Fruit fly (Drosophila melanogaster) whole organism, wandering third instar larva: ENCODE results near the gene CG18404.
A peak's percentile ranks its signal among the peaks of the same experiment; 100 is the strongest.

Experiments
- Abd-B ChIP-seq: fragments of >200 bp; optimal IDR thresholded peaks from 2 replicates; lab custom pipeline; 2017; ENCODE audit warnings: missing biosample characterization, missing genetic modification characterization
- CG32264 ChIP-seq: fragments of 200-800 bp; sonication (Bioruptor generic); optimal IDR thresholded peaks from 2 replicates; lab custom pipeline; 2016; ENCODE audit warnings: missing biosample characterization, missing genetic modification characterization
- CG9705 ChIP-seq: fragments of 200-800 bp; sonication (Bioruptor generic); optimal IDR thresholded peaks from 2 replicates; lab custom pipeline; 2018; ENCODE audit warnings: missing biosample characterization, mild to moderate bottlenecking, missing genetic modification characterization
- CrebA ChIP-seq: fragments of 200-800 bp; sonication (Bioruptor generic); optimal IDR thresholded peaks from 2 replicates; lab custom pipeline; 2016; ENCODE audit warnings: missing biosample characterization, mild to moderate bottlenecking, missing genetic modification characterization, borderline replicate concordance
- Dif ChIP-seq: fragments of 200-275, 200-300 bp; sonication (Bioruptor generic); optimal IDR thresholded peaks from 2 replicates; lab custom pipeline; 2018; ENCODE audit warnings: missing biosample characterization, missing genetic modification characterization; ENCODE audit not compliant: partially characterized antibody
- GATAd ChIP-seq: sonication (Bioruptor generic); optimal IDR thresholded peaks from 2 replicates; lab custom pipeline; 2016; ENCODE audit warnings: missing biosample characterization, missing genetic modification characterization
- HLH106 ChIP-seq: fragments of 200-800 bp; optimal IDR thresholded peaks from 3 replicates; lab custom pipeline; 2019; ENCODE audit warnings: missing biosample characterization, mild to moderate bottlenecking, missing genetic modification characterization, moderate library complexity
- Hnf4 ChIP-seq: fragments of 200-800 bp; sonication (Bioruptor generic); optimal IDR thresholded peaks from 2 replicates; lab custom pipeline; 2016; ENCODE audit warnings: missing biosample characterization, mild to moderate bottlenecking, missing genetic modification characterization
- Hr83 ChIP-seq: fragments of 200-300 bp; sonication (Bioruptor generic); optimal IDR thresholded peaks from 2 replicates; lab custom pipeline; 2016; ENCODE audit warnings: missing biosample characterization, mild to moderate bottlenecking, missing genetic modification characterization, moderate library complexity; ENCODE audit not compliant: poor library complexity, severe bottlenecking
- Jra ChIP-seq: sonication (Bioruptor generic); optimal IDR thresholded peaks from 2 replicates; lab custom pipeline; 2016; ENCODE audit warnings: missing biosample characterization, missing genetic modification characterization
- Mio ChIP-seq: sonication (Bioruptor generic); optimal IDR thresholded peaks from 2 replicates; lab custom pipeline; 2016; ENCODE audit warnings: missing biosample characterization, missing genetic modification characterization
- Myc ChIP-seq: fragments of >200 bp; optimal IDR thresholded peaks from 2 replicates; lab custom pipeline; 2017
- OdsH ChIP-seq: fragments of 200-800 bp; sonication (Bioruptor generic); optimal IDR thresholded peaks from 2 replicates; lab custom pipeline; 2016; ENCODE audit warnings: missing biosample characterization, mild to moderate bottlenecking, missing genetic modification characterization
- Rel ChIP-seq, 2 experiments: fragments of 200-800 bp; sonication (Bioruptor generic) in 1 of 2; optimal IDR thresholded peaks; 2 replicates in 1 of 2; 3 replicates in 1 of 2; lab custom pipeline; 2016 to 2019; ENCODE audit warnings: mild to moderate bottlenecking in 2 of 2, missing biosample characterization in 2 of 2, missing genetic modification characterization in 2 of 2, moderate library complexity in 1 of 2
- Sp1 ChIP-seq: fragments of 200-800 bp; sonication (Bioruptor generic); optimal IDR thresholded peaks from 3 replicates; lab custom pipeline; 2019; ENCODE audit warnings: missing biosample characterization, mild to moderate bottlenecking, missing genetic modification characterization, moderate library complexity
- Vsx2 ChIP-seq: fragments of 200-300, 225-300 bp; sonication (Bioruptor generic); optimal IDR thresholded peaks from 2 replicates; lab custom pipeline; 2018; ENCODE audit warnings: missing biosample characterization, missing genetic modification characterization; ENCODE audit not compliant: partially characterized antibody
- br ChIP-seq: fragments of 200-800 bp; sonication (Bioruptor generic); optimal IDR thresholded peaks from 2 replicates; lab custom pipeline; 2016; ENCODE audit warnings: missing biosample characterization, missing genetic modification characterization
- brk ChIP-seq: fragments of 200-800 bp; sonication (Bioruptor generic); optimal IDR thresholded peaks from 2 replicates; lab custom pipeline; 2016; ENCODE audit warnings: missing biosample characterization, mild to moderate bottlenecking, missing genetic modification characterization
- dl ChIP-seq, 2 experiments: fragments of 175-275, 200-275 bp in 1 of 2; fragments of 200-275 bp in 1 of 2; sonication (Bioruptor generic); optimal IDR thresholded peaks; lab custom pipeline; 2018; ENCODE audit warnings: mild to moderate bottlenecking in 2 of 2, missing biosample characterization in 2 of 2, missing genetic modification characterization in 2 of 2, moderate library complexity in 2 of 2; ENCODE audit not compliant: partially characterized antibody in 2 of 2, insufficient read depth in 1 of 2
- dmrt93B ChIP-seq: fragments of 200-800 bp; sonication (Bioruptor generic); optimal IDR thresholded peaks from 2 replicates; lab custom pipeline; 2018; ENCODE audit warnings: missing biosample characterization, mild to moderate bottlenecking, missing genetic modification characterization
- dsf ChIP-seq: sonication (Bioruptor generic); optimal IDR thresholded peaks from 2 replicates; lab custom pipeline; 2016; ENCODE audit warnings: missing biosample characterization, missing genetic modification characterization, borderline replicate concordance
- ey ChIP-seq: fragments of 200-800 bp; sonication (Bioruptor generic); optimal IDR thresholded peaks from 2 replicates; lab custom pipeline; 2016; ENCODE audit warnings: missing biosample characterization, missing genetic modification characterization
- foxo ChIP-seq, 2 experiments: fragments of 200-800 bp; sonication (Bioruptor generic); optimal IDR thresholded peaks; 2 replicates in 1 of 2; 3 replicates in 1 of 2; lab custom pipeline; 2016 to 2017; ENCODE audit warnings: missing biosample characterization in 2 of 2, missing genetic modification characterization in 2 of 2
- fru ChIP-seq: fragments of 200-800 bp; sonication (Bioruptor generic); optimal IDR thresholded peaks from 3 replicates; lab custom pipeline; 2016; ENCODE audit warnings: missing biosample characterization, mild to moderate bottlenecking, missing genetic modification characterization
- h ChIP-seq: fragments of 200-800 bp; sonication (Bioruptor generic); optimal IDR thresholded peaks from 3 replicates; lab custom pipeline; 2016; ENCODE audit warnings: missing biosample characterization, mild to moderate bottlenecking, missing genetic modification characterization
- jim ChIP-seq: fragments of 175-275, 200-325 bp; sonication (Bioruptor generic); optimal IDR thresholded peaks from 2 replicates; lab custom pipeline; 2016; ENCODE audit warnings: missing biosample characterization, mild to moderate bottlenecking, missing genetic modification characterization
- pan ChIP-seq: fragments of >200 bp; optimal IDR thresholded peaks from 2 replicates; lab custom pipeline; 2017
- psq ChIP-seq: fragments of 200-800 bp; sonication (Bioruptor generic); optimal IDR thresholded peaks from 3 replicates; lab custom pipeline; 2017; ENCODE audit warnings: missing biosample characterization, mild to moderate bottlenecking, missing genetic modification characterization, moderate library complexity
- rgr ChIP-seq: fragments of 200-800 bp; sonication (Bioruptor generic); optimal IDR thresholded peaks from 3 replicates; lab custom pipeline; 2016; ENCODE audit warnings: missing biosample characterization, mild to moderate bottlenecking, missing genetic modification characterization
- sage ChIP-seq: fragments of 200-800 bp; sonication (Bioruptor generic); optimal IDR thresholded peaks from 2 replicates; lab custom pipeline; 2016; ENCODE audit warnings: missing biosample characterization, mild to moderate bottlenecking, missing genetic modification characterization
- sv ChIP-seq: fragments of 200-800 bp; sonication (Bioruptor generic); optimal IDR thresholded peaks from 3 replicates; lab custom pipeline; 2016; ENCODE audit warnings: missing biosample characterization, missing genetic modification characterization
- tai ChIP-seq: sonication (Bioruptor generic); optimal IDR thresholded peaks from 2 replicates; lab custom pipeline; 2016; ENCODE audit warnings: missing biosample characterization, missing genetic modification characterization
- usp ChIP-seq: fragments of >200 bp; optimal IDR thresholded peaks from 2 replicates; lab custom pipeline; 2017; ENCODE audit warnings: missing biosample characterization, missing genetic modification characterization
- woc ChIP-seq: sonication (Bioruptor generic); optimal IDR thresholded peaks from 2 replicates; lab custom pipeline; 2016; ENCODE audit warnings: missing biosample characterization, mild to moderate bottlenecking, missing genetic modification characterization

Gene CG18404

DNA sequence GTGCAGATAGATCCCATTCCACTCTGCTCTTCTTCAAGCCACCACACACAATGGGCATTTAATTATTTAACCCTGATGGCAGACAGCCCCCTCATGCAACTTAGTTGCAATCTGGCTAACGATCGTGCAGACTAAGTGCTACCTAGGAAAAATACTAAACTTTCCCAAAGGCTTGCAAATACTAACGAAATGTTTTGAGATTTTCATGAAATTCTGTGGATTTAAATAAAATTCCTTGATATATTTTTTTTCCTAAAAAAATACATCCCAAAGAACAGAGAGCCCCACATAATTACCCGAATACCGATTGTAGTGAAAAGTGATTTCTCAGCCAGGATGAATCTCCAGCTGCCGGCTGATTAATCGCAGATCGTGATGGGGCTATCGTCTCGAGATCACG lies 6.6 kb downstream of the CG18404 start:
- TF ChIP-seq GATAd (no peak), usp (GFP tag; lab: Kevin White, UChicago) (no peak), Jra (GFP tag; lab: Kevin White, UChicago) (no peak), h (GFP tag; lab: Kevin White, UChicago) (peak; percentile 13)

- peak; percentile 92 for TF ChIP-seq psq (GFP tag; lab: Kevin White, UChicago)
- peak; percentile 94 for TF ChIP-seq HLH106 (tag; lab: Kevin White, UChicago)
- peak; percentile 85 for TF ChIP-seq woc (GFP tag; lab: Kevin White, UChicago)
- TF ChIP-seq dmrt93B (GFP tag; lab: Kevin White, UChicago): peak; percentile 79
- no peak for TF ChIP-seq Dif (GFP tag; lab: Kevin White, UChicago)
- TF ChIP-seq CG32264 (GFP tag; lab: Kevin White, UChicago): peak; percentile 68
- peak; percentile 95 for TF ChIP-seq rgr (GFP tag; lab: Kevin White, UChicago)
- peak; percentile 75 for TF ChIP-seq Jra (GFP tag; lab: Kevin White, UChicago)
- TF ChIP-seq CG9705 (GFP tag; lab: Kevin White, UChicago): peak; percentile 82
- TF ChIP-seq OdsH (GFP tag; lab: Kevin White, UChicago): peak; percentile 93
- TF ChIP-seq Sp1: peak; percentile 95
- peak; percentile 93 for TF ChIP-seq br (GFP tag; lab: Kevin White, UChicago)
- TF ChIP-seq sage: peak; percentile 91
- TF ChIP-seq fru (GFP tag; lab: Kevin White, UChicago): peak; percentile 99
- TF ChIP-seq dl (GFP tag; optimal IDR thresholded peaks at IDR 0.05; lab: Kevin White, UChicago; ENCODE audit: insufficient read depth in 1 of 2, partially characterized antibody in 2 of 2): no peak
- TF ChIP-seq Vsx2: no peak
- TF ChIP-seq ey: peak; percentile 92
- no peak for TF ChIP-seq Hr83 (GFP tag; lab: Kevin White, UChicago)
- TF ChIP-seq Hnf4 (GFP tag; lab: Kevin White, UChicago): peak; percentile 91
- peak; percentile 74 for TF ChIP-seq CrebA (GFP tag; lab: Kevin White, UChicago)
- no peak for TF ChIP-seq sv (GFP tag; lab: Kevin White, UChicago)
- TF ChIP-seq Mio (GFP tag; lab: Kevin White, UChicago): peak; percentile 11
- peak; percentile 37 for TF ChIP-seq GATAd
- TF ChIP-seq dsf (GFP tag; lab: Kevin White, UChicago): peak; percentile 51
- TF ChIP-seq tai (GFP tag; lab: Kevin White, UChicago): peak; percentile 86
- TF ChIP-seq h (GFP tag; lab: Kevin White, UChicago): peak; percentile 96
- TF ChIP-seq foxo (GFP tag; optimal IDR thresholded peaks at IDR 0.05; lab: Kevin White, UChicago): peak; percentile 14 to 93
- no peak for TF ChIP-seq Abd-B
- TF ChIP-seq Rel (GFP tag; optimal IDR thresholded peaks at IDR 0.05; lab: Kevin White, UChicago): peak; percentile 62
- TF ChIP-seq Rel (tag; optimal IDR thresholded peaks at IDR 0.05; lab: Kevin White, UChicago): peak; percentile 74
- peak; percentile 88 for TF ChIP-seq brk (GFP tag; lab: Kevin White, UChicago)
- no peak for TF ChIP-seq pan (lab: Kevin White, UChicago)
- TF ChIP-seq Myc (lab: Kevin White, UChicago): no peak
Measured at dm6 chr3R:30261838-30262237, 8.9 kb downstream of the CG18404 start.

dm6 chr3R:30263708-30264107 lies 10.7 kb downstream of the CG18404 start:
- TF ChIP-seq h (GFP tag; lab: Kevin White, UChicago): peak; percentile 71
- TF ChIP-seq Hnf4 (GFP tag; lab: Kevin White, UChicago): peak; percentile 24
- peak; percentile 52 for TF ChIP-seq HLH106 (tag; lab: Kevin White, UChicago)
- TF ChIP-seq foxo (GFP tag; optimal IDR thresholded peaks at IDR 0.05; lab: Kevin White, UChicago): peak in 1 of 2 experiments; percentile 55
- no peak for TF ChIP-seq GATAd
- peak; percentile 52 for TF ChIP-seq Sp1
- peak; percentile 0 for TF ChIP-seq br (GFP tag; lab: Kevin White, UChicago)
- no peak for TF ChIP-seq dmrt93B (GFP tag; lab: Kevin White, UChicago)
- no peak for TF ChIP-seq jim
- peak; percentile 40 for TF ChIP-seq fru (GFP tag; lab: Kevin White, UChicago)
- peak; percentile 23 for TF ChIP-seq rgr (GFP tag; lab: Kevin White, UChicago)
- TF ChIP-seq CrebA (GFP tag; lab: Kevin White, UChicago): no peak
- no peak for TF ChIP-seq Vsx2
- peak; percentile 24 for TF ChIP-seq OdsH (GFP tag; lab: Kevin White, UChicago)
